Worm (Caenorhabditis elegans) whole organism, mixed stage, embryonic: ENCODE data around the gene srlf-36.

Source experiments
- M03D4.4 ChIP-seq: sonication (generic microtip); optimal IDR thresholded peaks from 2 replicates; lab custom pipeline; 2017; ENCODE audit warnings: mild to moderate bottlenecking, missing genetic modification characterization, missing compliant biosample characterization
- bed-3 ChIP-seq: fragments of 200-800 bp; sonication (Bioruptor generic); optimal IDR thresholded peaks from 3 replicates; lab custom pipeline; 2018; ENCODE audit warnings: mild to moderate bottlenecking, missing genetic modification characterization, moderate library complexity, missing compliant biosample characterization
- ceh-43 ChIP-seq: fragments of 200-800 bp; sonication (Bioruptor generic); optimal IDR thresholded peaks from 2 replicates; lab custom pipeline; 2018; ENCODE audit warnings: mild to moderate bottlenecking, missing genetic modification characterization, moderate library complexity, missing compliant biosample characterization
- ces-1 ChIP-seq: fragments of 150-350 bp; optimal IDR thresholded peaks from 2 replicates; lab custom pipeline; 2014; ENCODE audit warnings: missing biosample characterization, missing genetic modification reagents, missing genetic modification characterization
- cnd-1 ChIP-seq: fragments of 200-800 bp; sonication (Bioruptor generic); optimal IDR thresholded peaks from 2 replicates; lab custom pipeline; 2018; ENCODE audit warnings: mild to moderate bottlenecking, missing genetic modification characterization, missing compliant biosample characterization
- elt-1 ChIP-seq: sonication (generic microtip); optimal IDR thresholded peaks from 2 replicates; lab custom pipeline; 2017; ENCODE audit warnings: missing genetic modification characterization, mild to moderate bottlenecking, missing compliant biosample characterization, antibody characterized with exemption, moderate library complexity, borderline replicate concordance; ENCODE audit not compliant: insufficient read depth
- lsy-2 ChIP-seq: fragments of 150-350 bp; optimal IDR thresholded peaks from 2 replicates; lab custom pipeline; 2014; ENCODE audit warnings: missing biosample characterization, missing genetic modification characterization
- mep-1 ChIP-seq: fragments of 150-350 bp; optimal IDR thresholded peaks from 2 replicates; lab custom pipeline; 2017; ENCODE audit warnings: missing biosample characterization, missing genetic modification reagents, missing genetic modification characterization, inconsistent platforms
- nhr-237 ChIP-seq: fragments of 150-350 bp; optimal IDR thresholded peaks from 2 replicates; lab custom pipeline; 2014; ENCODE audit warnings: missing biosample characterization, missing genetic modification characterization
- sem-2 ChIP-seq: fragments of 200-800 bp; sonication (Bioruptor generic); optimal IDR thresholded peaks from 2 replicates; lab custom pipeline; 2018; ENCODE audit warnings: mild to moderate bottlenecking, missing genetic modification characterization, missing compliant biosample characterization
- snpc-4 ChIP-seq: fragments of 150-350 bp; optimal IDR thresholded peaks from 2 replicates; lab custom pipeline; 2014; ENCODE audit warnings: missing biosample characterization, missing genetic modification characterization
- sptf-1 ChIP-seq: sonication (generic microtip); optimal IDR thresholded peaks from 2 replicates; lab custom pipeline; 2017; ENCODE audit warnings: mild to moderate bottlenecking, missing genetic modification characterization, moderate library complexity, missing compliant biosample characterization
- unc-62 ChIP-seq: fragments of 150-350 bp; optimal IDR thresholded peaks from 2 replicates; lab custom pipeline; 2014; ENCODE audit warnings: missing biosample characterization, missing genetic modification reagents, missing genetic modification characterization
- zip-8 ChIP-seq: fragments of 150-350 bp; optimal IDR thresholded peaks from 2 replicates; lab custom pipeline; 2014; ENCODE audit warnings: missing biosample characterization, missing genetic modification characterization

- TF ChIP-seq lsy-2 (tag; lab: Kevin White, UChicago) (no peak), snpc-4 (tag; lab: Kevin White, UChicago) (no peak), ces-1 (GFP tag; lab: Kevin White, UChicago) (no peak), sem-2 (GFP tag; lab: Kevin White, UChicago) (no peak), ceh-43 (no peak), elt-1 (tag; lab: Kevin White, UChicago) (no peak), sptf-1 (tag; lab: Kevin White, UChicago) (no peak), nhr-237 (tag; lab: Kevin White, UChicago) (no peak), bed-3 (GFP tag; lab: Kevin White, UChicago) (no peak), zip-8 (tag; lab: Kevin White, UChicago) (no peak), mep-1 (tag; lab: Kevin White, UChicago) (no peak), cnd-1 (tag; lab: Kevin White, UChicago) (no peak), M03D4.4 (tag; lab: Kevin White, UChicago) (no peak), unc-62 (GFP tag; lab: Kevin White, UChicago) (no peak)
Measured at ce11 chrV:568105-568504, 41.5 kb downstream of the srlf-36 start, which contains the start of gene sri-72.
